Fruit fly (Drosophila melanogaster) whole organism, pupa: ENCODE results near the gene GC1.

Experiments used
- CG10348 ChIP-seq: fragments of 200-800 bp; sonication (Bioruptor generic); IDR thresholded peaks from 2 replicates; pipeline ENCODE4 v1.3.6; 2022; ENCODE audit warnings: missing biosample characterization, missing genetic modification characterization
- CG12605 ChIP-seq: fragments of 200-800 bp; sonication (Bioruptor generic); IDR thresholded peaks from 2 replicates; pipeline ENCODE4 v1.3.6; 2022; ENCODE audit warnings: missing biosample characterization, missing genetic modification characterization
- CG14655 ChIP-seq: fragments of 200-800 bp; sonication (Bioruptor generic); optimal IDR thresholded peaks from 3 replicates; lab custom pipeline; 2017; ENCODE audit warnings: mild to moderate bottlenecking, missing biosample characterization, missing genetic modification reagents, missing genetic modification characterization
- CG15710 ChIP-seq: fragments of 200-800 bp; sonication (Bioruptor generic); optimal IDR thresholded peaks from 2 replicates; lab custom pipeline; 2018; ENCODE audit warnings: missing biosample characterization, mild to moderate bottlenecking, missing genetic modification characterization, moderate library complexity
- CG8301 ChIP-seq: fragments of 200-800 bp; sonication (Bioruptor generic); optimal IDR thresholded peaks from 2 replicates; lab custom pipeline; 2018; ENCODE audit warnings: missing biosample characterization, mild to moderate bottlenecking, missing genetic modification characterization
- CG9948 ChIP-seq: fragments of 200-800 bp; sonication (Bioruptor generic); optimal IDR thresholded peaks from 2 replicates; lab custom pipeline; 2018; ENCODE audit warnings: missing biosample characterization, mild to moderate bottlenecking, missing genetic modification characterization, moderate library complexity
- EcR ChIP-seq: fragments of 200-800 bp; sonication (Bioruptor generic); optimal IDR thresholded peaks from 3 replicates; lab custom pipeline; 2019; ENCODE audit warnings: missing biosample characterization, missing genetic modification characterization, mild to moderate bottlenecking, moderate library complexity, missing genetic modification reagents
- Pif1B ChIP-seq: fragments of 200-800 bp; sonication (Bioruptor generic); optimal IDR thresholded peaks from 3 replicates; lab custom pipeline; 2016; ENCODE audit warnings: missing biosample characterization, missing genetic modification characterization
- Snoo ChIP-seq: fragments of 200-800 bp; sonication (Bioruptor generic); optimal IDR thresholded peaks from 3 replicates; lab custom pipeline; 2017; ENCODE audit warnings: missing biosample characterization, mild to moderate bottlenecking, missing genetic modification characterization, inconsistent platforms
- fd96Ca ChIP-seq: fragments of 200-800 bp; sonication (Bioruptor generic); IDR thresholded peaks from 3 replicates; pipeline ENCODE4 v1.3.6; 2022; ENCODE audit warnings: missing biosample characterization, missing genetic modification characterization
- gl ChIP-seq: fragments of 200-800 bp; sonication (Bioruptor generic); optimal IDR thresholded peaks from 2 replicates; lab custom pipeline; 2018; ENCODE audit warnings: missing biosample characterization, mild to moderate bottlenecking, missing genetic modification characterization

DNA sequence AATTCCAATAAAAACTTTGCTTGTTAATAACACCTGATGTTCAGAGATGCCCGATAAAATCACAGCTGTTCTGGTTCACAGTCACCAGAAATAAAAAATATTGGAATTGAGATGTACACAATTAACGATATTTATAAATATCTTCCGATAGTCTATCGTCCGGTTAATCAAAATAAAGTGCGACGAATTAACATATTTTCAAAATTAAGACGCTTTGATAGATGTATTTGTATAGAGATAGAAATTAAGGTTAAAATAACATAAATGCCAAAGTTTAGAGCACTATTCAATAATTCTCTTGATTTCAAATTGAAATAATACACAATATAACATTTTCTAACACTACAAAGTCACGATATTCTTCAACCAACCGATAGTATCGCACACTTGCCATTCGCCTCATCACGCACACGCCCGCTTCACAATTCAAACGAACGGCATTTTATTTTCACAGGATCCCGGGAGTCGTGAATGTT lies 4.7 kb upstream of the GC1 start, which contains the start of the genes CG3281 and aurA:
- no peak for TF ChIP-seq CG12605 (GFP tag; lab: Robert Waterston, UW)
- no peak for TF ChIP-seq CG14655 (GFP tag; lab: Kevin White, UChicago)
- TF ChIP-seq Snoo (tag; lab: Kevin White, UChicago), result peak; percentile 16
- TF ChIP-seq Pif1B (GFP tag; lab: Kevin White, UChicago), result no peak
- TF ChIP-seq CG8301 (tag; lab: Kevin White, UChicago), result peak; percentile 39
- no peak for TF ChIP-seq CG10348 (GFP tag; lab: Robert Waterston, UW)
- no peak for TF ChIP-seq fd96Ca (GFP tag; lab: Robert Waterston, UW)
- TF ChIP-seq gl, result no peak
- peak; percentile 64 for TF ChIP-seq CG15710 (tag; lab: Kevin White, UChicago)
- TF ChIP-seq CG9948 (tag; lab: Kevin White, UChicago), result peak; percentile 44
- TF ChIP-seq EcR (GFP tag; lab: Kevin White, UChicago), result peak; percentile 67
